Worm (Caenorhabditis elegans) whole organism, L2 larva: ENCODE results near the gene D1054.10.

Experiments
- ama-1 ChIP-seq: fragments of 150-350 bp; optimal IDR thresholded peaks from 2 replicates; lab custom pipeline; 2018; ENCODE audit warnings: inconsistent platforms
- lsy-2 ChIP-seq, 2 experiments: fragments of 150-350 bp in 1 of 2; sonication (generic microtip) in 1 of 2; optimal IDR thresholded peaks; 2 replicates each; lab custom pipeline; 2014 to 2017; ENCODE audit warnings: missing biosample characterization in 2 of 2, missing genetic modification characterization in 2 of 2
- skn-1 ChIP-seq: sonication (generic microtip); optimal IDR thresholded peaks from 2 replicates; lab custom pipeline; 2017; ENCODE audit warnings: missing biosample characterization, missing genetic modification characterization
- ztf-4 ChIP-seq: fragments of 150-350 bp; optimal IDR thresholded peaks from 2 replicates; lab custom pipeline; 2014; ENCODE audit warnings: missing biosample characterization, missing genetic modification characterization

ce11 chrV:10745034-10745433 is 47.6 kb downstream of the D1054.10 start, which contains the start of gene srj-21:
- TF ChIP-seq ama-1 (lab: Kevin White, UChicago) (no peak), skn-1 (tag; lab: Kevin White, UChicago) (no peak), lsy-2 (tag; optimal IDR thresholded peaks at IDR 0.05; lab: Kevin White, UChicago) (no peak), ztf-4 (tag; lab: Kevin White, UChicago) (no peak)
